Worm (Caenorhabditis elegans) whole organism, L2 larva: ENCODE data around the gene Y47D3A.32.

Experiments used
- F13H6.1 ChIP-seq: sonication (generic microtip); optimal IDR thresholded peaks from 2 replicates; lab custom pipeline; 2016; ENCODE audit warnings: missing genetic modification characterization, missing compliant biosample characterization
- alr-1 ChIP-seq: fragments of 150-350 bp; optimal IDR thresholded peaks from 2 replicates; lab custom pipeline; 2014; ENCODE audit warnings: missing biosample characterization, missing genetic modification characterization
- ama-1 ChIP-seq: fragments of 150-350 bp; optimal IDR thresholded peaks from 2 replicates; lab custom pipeline; 2018; ENCODE audit warnings: inconsistent platforms
- lin-11 ChIP-seq: fragments of 150-350 bp; sonication (generic microtip); optimal IDR thresholded peaks from 2 replicates; lab custom pipeline; 2014; ENCODE audit warnings: missing biosample characterization, missing genetic modification characterization, inconsistent platforms, mixed read lengths
- mbf-1 ChIP-seq: sonication (generic microtip); optimal IDR thresholded peaks from 2 replicates; lab custom pipeline; 2017; ENCODE audit warnings: missing biosample characterization, missing genetic modification characterization
- nhr-11 ChIP-seq: fragments of 150-350 bp; optimal IDR thresholded peaks from 2 replicates; lab custom pipeline; 2014; ENCODE audit warnings: missing biosample characterization, missing genetic modification characterization
- nhr-237 ChIP-seq: fragments of 150-350 bp; optimal IDR thresholded peaks from 2 replicates; lab custom pipeline; 2014; ENCODE audit warnings: missing biosample characterization, missing genetic modification characterization
- unc-62 ChIP-seq: fragments of 150-350 bp; optimal IDR thresholded peaks from 2 replicates; lab custom pipeline; 2014; ENCODE audit warnings: missing biosample characterization, missing genetic modification reagents, missing genetic modification characterization
- zag-1 ChIP-seq: fragments of 150-350 bp; optimal IDR thresholded peaks from 2 replicates; lab custom pipeline; 2014; ENCODE audit warnings: missing biosample characterization, missing genetic modification characterization

ce11 chrIII:11243421-11243820 is 8.8 kb upstream of the Y47D3A.32 start:
- TF ChIP-seq zag-1 (no peak), F13H6.1 (tag; lab: Kevin White, UChicago) (peak; percentile 86), alr-1 (tag; lab: Kevin White, UChicago) (no peak), unc-62 (no peak), lin-11 (no peak), mbf-1 (no peak), nhr-11 (tag; lab: Kevin White, UChicago) (no peak), nhr-237 (tag; lab: Kevin White, UChicago) (no peak), ama-1 (lab: Kevin White, UChicago) (no peak)
